Worm (Caenorhabditis elegans) whole organism, midembryonic: ENCODE results near the gene srbc-31.

ENCODE experiments used
- T22C8.4 ChIP-seq: fragments of 200-800 bp; sonication (Bioruptor generic); IDR thresholded peaks from 2 replicates; pipeline ENCODE4 v1.3.6; 2022; ENCODE audit warnings: missing genetic modification characterization, missing compliant biosample characterization
- cog-1 ChIP-seq: sonication (generic microtip); optimal IDR thresholded peaks from 2 replicates; lab custom pipeline; 2016; ENCODE audit warnings: missing genetic modification characterization, missing compliant biosample characterization
- flt-1 ChIP-seq: fragments of 200-800 bp; sonication (Bioruptor generic); IDR thresholded peaks from 2 replicates; pipeline ENCODE4 v1.3.6; 2022; ENCODE audit warnings: missing genetic modification characterization, missing compliant biosample characterization
- klf-2 ChIP-seq: fragments of 200-800 bp; sonication (Bioruptor generic); conservative IDR thresholded peaks from 2 replicates; pipeline ENCODE4 v1.3.6; 2022; ENCODE audit warnings: missing genetic modification reagents, missing genetic modification characterization, missing compliant biosample characterization
- med-1 ChIP-seq: sonication (generic microtip); optimal IDR thresholded peaks from 2 replicates; lab custom pipeline; 2017; ENCODE audit warnings: missing genetic modification characterization, mild to moderate bottlenecking, missing compliant biosample characterization, antibody characterized with exemption, missing genetic modification reagents; ENCODE audit not compliant: insufficient read depth
- ref-1 ChIP-seq: fragments of 200-800 bp; sonication (Bioruptor generic); conservative IDR thresholded peaks from 2 replicates; pipeline ENCODE4 v1.3.6; 2022; ENCODE audit warnings: missing genetic modification reagents, missing genetic modification characterization, missing compliant biosample characterization
- tab-1 ChIP-seq: fragments of 200-800 bp; sonication (Bioruptor generic); IDR thresholded peaks from 2 replicates; pipeline ENCODE4 v1.3.6; 2022; ENCODE audit warnings: missing genetic modification characterization, missing compliant biosample characterization
- ztf-23 ChIP-seq: fragments of 200-800 bp; sonication (Bioruptor generic); IDR thresholded peaks from 2 replicates; pipeline ENCODE4 v1.3.6; 2022; ENCODE audit warnings: missing genetic modification reagents, missing genetic modification characterization, missing compliant biosample characterization
- ztf-29 ChIP-seq: fragments of 200-800 bp; sonication (Bioruptor generic); IDR thresholded peaks from 2 replicates; pipeline ENCODE4 v1.3.6; 2022; ENCODE audit warnings: missing genetic modification reagents, missing genetic modification characterization, missing compliant biosample characterization

The srbc-31 gene

DNA sequence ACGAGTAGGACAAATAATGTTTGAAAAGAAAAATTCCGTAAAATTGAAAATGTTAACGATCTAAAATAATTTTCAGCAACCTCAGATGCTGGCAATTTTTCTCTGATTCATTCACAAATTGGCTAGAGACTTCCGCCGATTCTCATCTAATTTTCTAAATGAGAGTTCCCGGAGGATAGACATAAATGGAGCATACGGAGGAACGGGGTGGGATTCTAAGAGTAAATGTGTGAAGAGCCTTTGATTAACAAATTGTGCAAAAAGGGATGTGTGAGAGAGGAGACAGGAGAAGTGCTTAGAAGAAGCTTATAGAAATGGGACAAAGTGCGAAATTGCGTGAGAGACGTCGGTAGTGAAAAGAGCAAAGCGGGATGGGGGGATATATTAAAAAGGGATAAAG, 25.8 kb downstream of the srbc-31 start:
- TF ChIP-seq flt-1 (no peak), T22C8.4 (GFP tag; lab: Robert Waterston, UW) (no peak), klf-2 (GFP tag; lab: Robert Waterston, UW) (no peak), ztf-23 (GFP tag; lab: Robert Waterston, UW) (no peak), tab-1 (GFP tag; lab: Robert Waterston, UW) (no peak), ztf-29 (GFP tag; lab: Robert Waterston, UW) (no peak), cog-1 (tag; lab: Kevin White, UChicago) (no peak), ref-1 (GFP tag; lab: Robert Waterston, UW) (no peak)

ce11 chrV:3450351-3450750, 27.0 kb downstream of the srbc-31 start:
- TF ChIP-seq ref-1 (GFP tag; lab: Robert Waterston, UW) (no peak), klf-2 (GFP tag; lab: Robert Waterston, UW) (no peak), ztf-29 (GFP tag; lab: Robert Waterston, UW) (no peak), T22C8.4 (GFP tag; lab: Robert Waterston, UW) (no peak), flt-1 (no peak), med-1 (GFP tag; lab: Kevin White, UChicago) (no peak), cog-1 (tag; lab: Kevin White, UChicago) (no peak), ztf-23 (GFP tag; lab: Robert Waterston, UW) (no peak), tab-1 (GFP tag; lab: Robert Waterston, UW) (no peak)

DNA sequence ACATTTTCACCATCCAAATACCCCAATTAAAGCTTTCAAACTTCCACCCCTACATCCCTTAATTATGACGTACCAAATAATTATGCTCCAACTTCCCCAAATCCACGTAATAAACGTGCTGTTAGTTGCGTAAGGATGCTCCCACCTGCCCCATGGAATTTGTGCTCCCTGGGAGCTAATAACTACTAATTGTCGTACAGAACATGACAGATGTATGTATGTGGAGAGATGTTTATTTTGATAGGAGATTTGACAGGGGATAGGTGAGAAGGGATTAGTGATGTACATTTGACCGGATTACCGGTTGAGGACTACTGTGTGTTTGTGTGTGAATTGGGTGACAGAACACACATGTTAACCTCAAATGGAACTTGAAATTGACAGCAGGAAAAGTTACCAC, 27.6 kb downstream of the srbc-31 start:
- TF ChIP-seq med-1 (GFP tag; lab: Kevin White, UChicago), result no peak
- no peak for TF ChIP-seq klf-2 (GFP tag; lab: Robert Waterston, UW)
- TF ChIP-seq tab-1 (GFP tag; lab: Robert Waterston, UW), result no peak

DNA sequence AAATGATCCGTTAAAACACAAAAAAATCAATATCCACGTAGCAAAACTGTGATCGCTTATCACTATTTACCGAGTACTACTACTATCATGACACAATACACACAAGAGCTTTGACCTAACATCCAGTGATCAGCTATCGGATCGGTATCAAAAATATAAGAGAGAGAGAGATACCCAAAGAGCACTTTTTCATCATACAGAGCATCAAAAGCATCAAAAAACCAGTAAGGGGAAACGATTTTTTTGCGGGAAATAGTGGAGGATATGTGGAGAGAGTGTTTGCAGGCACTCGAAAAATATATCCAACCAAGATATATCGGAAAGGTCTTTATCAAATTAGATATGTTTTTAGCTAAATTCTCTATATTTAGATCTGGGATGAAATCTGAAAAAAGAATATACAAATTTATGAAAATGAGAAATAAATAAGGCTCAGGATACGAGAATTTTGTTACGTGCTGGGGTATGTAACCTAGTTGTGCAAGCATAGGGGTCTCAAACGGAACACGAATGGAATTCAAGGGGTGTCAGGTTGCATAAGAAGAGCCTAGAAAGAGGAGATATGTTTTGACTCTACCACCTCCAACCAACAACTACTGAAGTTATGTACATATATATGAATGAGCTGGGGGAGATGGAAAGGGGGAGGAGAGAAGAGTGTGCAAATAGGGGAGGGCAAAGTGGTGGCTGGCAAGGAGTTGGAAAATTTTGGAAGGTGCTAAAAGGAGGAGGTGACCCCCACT, 32.1 kb downstream of the srbc-31 start:
- TF ChIP-seq ref-1 (GFP tag; lab: Robert Waterston, UW) (no peak), tab-1 (GFP tag; lab: Robert Waterston, UW) (no peak), cog-1 (tag; lab: Kevin White, UChicago) (no peak), ztf-23 (GFP tag; lab: Robert Waterston, UW) (no peak), med-1 (GFP tag; lab: Kevin White, UChicago) (no peak)

DNA sequence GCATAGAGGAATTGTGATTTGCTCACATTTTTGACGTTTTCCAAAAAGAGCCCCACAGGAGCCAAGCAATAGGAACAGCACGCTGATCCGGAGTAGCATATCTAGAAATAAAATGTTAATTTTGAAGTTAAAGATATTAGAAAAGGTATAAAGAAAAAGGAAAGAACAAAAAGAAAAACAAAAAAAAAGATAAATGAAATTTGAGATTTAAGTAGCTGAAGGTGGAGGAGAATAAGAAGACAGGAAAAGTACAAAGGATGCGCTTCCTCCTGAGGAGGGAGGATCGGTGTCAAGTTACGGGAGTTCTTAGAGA, 32.7 kb downstream of the srbc-31 start, which contains the start of gene cfz-2:
Gene cfz-2 (minus strand): TSS at position 101 of the 313 bp plus-strand sequence.
- TF ChIP-seq flt-1 (no peak), tab-1 (GFP tag; lab: Robert Waterston, UW) (no peak), cog-1 (tag; lab: Kevin White, UChicago) (no peak), ztf-29 (GFP tag; lab: Robert Waterston, UW) (no peak), ztf-23 (GFP tag; lab: Robert Waterston, UW) (no peak), med-1 (GFP tag; lab: Kevin White, UChicago) (no peak), T22C8.4 (GFP tag; lab: Robert Waterston, UW) (no peak), klf-2 (GFP tag; lab: Robert Waterston, UW) (no peak), ref-1 (GFP tag; lab: Robert Waterston, UW) (no peak)

ce11 chrV:3442609-3443008, 34.8 kb downstream of the srbc-31 start:
- TF ChIP-seq ref-1 (GFP tag; lab: Robert Waterston, UW) (no peak), ztf-23 (GFP tag; lab: Robert Waterston, UW) (no peak), cog-1 (tag; lab: Kevin White, UChicago) (no peak), med-1 (GFP tag; lab: Kevin White, UChicago) (no peak), tab-1 (GFP tag; lab: Robert Waterston, UW) (no peak), flt-1 (no peak)

DNA sequence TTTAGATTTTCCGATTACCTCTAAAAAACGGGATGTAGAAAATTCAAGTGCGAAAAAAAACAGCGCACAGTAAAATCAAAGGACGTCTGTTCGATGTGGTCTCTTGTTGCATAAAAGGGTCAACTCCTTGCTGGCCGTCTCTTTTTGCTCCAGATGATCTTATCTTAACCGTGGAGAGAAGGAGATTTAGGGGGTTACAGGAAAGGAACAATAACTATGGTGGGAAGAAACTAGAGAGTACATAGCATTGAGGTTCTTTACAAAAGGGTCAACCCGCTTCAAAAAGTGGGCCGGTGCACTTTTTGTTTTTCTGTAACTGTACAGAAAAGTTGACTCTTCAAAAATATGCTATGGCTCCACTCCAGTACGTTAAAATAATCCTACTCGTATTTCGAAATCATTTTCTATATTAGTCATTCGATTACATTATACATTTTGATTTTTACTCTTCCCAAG, 45.8 kb downstream of the srbc-31 start, which contains the start of the genes T20D4.19 and srj-9:
Gene T20D4.19 (minus strand): TSS at position 101 of the 456 bp plus-strand sequence.
Gene srj-9 (plus strand): TSS at position 406 of the 456 bp plus-strand sequence.
- no peak for TF ChIP-seq T22C8.4 (GFP tag; lab: Robert Waterston, UW)

- no peak for TF ChIP-seq ztf-29 (GFP tag; lab: Robert Waterston, UW)
- no peak for TF ChIP-seq med-1 (GFP tag; lab: Kevin White, UChicago)
- TF ChIP-seq ztf-23 (GFP tag; lab: Robert Waterston, UW), result no peak
- no peak for TF ChIP-seq T22C8.4 (GFP tag; lab: Robert Waterston, UW)
- no peak for TF ChIP-seq ref-1 (GFP tag; lab: Robert Waterston, UW)
- TF ChIP-seq tab-1 (GFP tag; lab: Robert Waterston, UW), result no peak
- TF ChIP-seq klf-2 (GFP tag; lab: Robert Waterston, UW), result no peak
- TF ChIP-seq cog-1 (tag; lab: Kevin White, UChicago), result no peak
- no peak for TF ChIP-seq flt-1
These were observed 48.7 kb downstream of the srbc-31 start, which contains the start of gene srab-20 for ce11 chrV:3428697-3429096. TSS of gene srab-20 (plus strand) at chrV:3428997.
